Worm (Caenorhabditis elegans) whole organism, L4 larva: Measurements from ENCODE around the gene C45G9.2.

Source experiments
- D1046.2 ChIP-seq: fragments of 200-800 bp; sonication (Bioruptor generic); IDR thresholded peaks from 2 replicates; pipeline ENCODE4 v1.3.6; 2022; ENCODE audit warnings: missing genetic modification characterization, missing compliant biosample characterization
- R02D3.7 ChIP-seq: fragments of 150-350 bp; sonication (generic microtip); optimal IDR thresholded peaks from 3 replicates; lab custom pipeline; 2014; ENCODE audit warnings: missing biosample characterization, missing genetic modification characterization
- Y5F2A.4 ChIP-seq: fragments of 200-800 bp; sonication (Bioruptor generic); optimal IDR thresholded peaks from 2 replicates; lab custom pipeline; 2018; ENCODE audit warnings: mild to moderate bottlenecking, missing genetic modification characterization, missing compliant biosample characterization
- ZK337.2 ChIP-seq: fragments of 200-800 bp; sonication (Bioruptor generic); IDR thresholded peaks from 2 replicates; pipeline ENCODE4 v1.3.6; 2022; ENCODE audit warnings: missing genetic modification reagents, missing genetic modification characterization, missing compliant biosample characterization
- aha-1 ChIP-seq: fragments of 150-350 bp; peaks from one replicate; lab custom pipeline; 2014; ENCODE audit warnings: missing biosample characterization, missing genetic modification characterization
- ama-1 ChIP-seq: fragments of 150-350 bp; optimal IDR thresholded peaks from 2 replicates; lab custom pipeline; 2014; ENCODE audit warnings: inconsistent platforms, mixed read lengths
- arid-1 ChIP-seq: fragments of 200-800 bp; sonication (Bioruptor generic); conservative IDR thresholded peaks from 2 replicates; pipeline ENCODE4 v1.3.6; 2022; ENCODE audit warnings: missing genetic modification reagents, missing genetic modification characterization, missing compliant biosample characterization
- attf-4 ChIP-seq: sonication (generic microtip); optimal IDR thresholded peaks from 3 replicates; lab custom pipeline; 2017; ENCODE audit warnings: missing biosample characterization, missing genetic modification characterization
- ceh-82 ChIP-seq: sonication (generic microtip); optimal IDR thresholded peaks from 2 replicates; lab custom pipeline; 2017; ENCODE audit warnings: missing biosample characterization, missing genetic modification characterization
- cey-2 ChIP-seq: sonication (generic microtip); optimal IDR thresholded peaks from 3 replicates; lab custom pipeline; 2017; ENCODE audit warnings: missing genetic modification characterization, mild to moderate bottlenecking, missing compliant biosample characterization, antibody characterized with exemption, borderline replicate concordance; ENCODE audit not compliant: insufficient read depth
- daf-12 ChIP-seq: fragments of 150-350 bp; optimal IDR thresholded peaks from 2 replicates; lab custom pipeline; 2014; ENCODE audit warnings: missing biosample characterization, missing genetic modification reagents, missing genetic modification characterization
- daf-16 ChIP-seq, 3 experiments: sonication (generic microtip); optimal IDR thresholded peaks; 2 replicates each; lab custom pipeline; 2016 to 2017; ENCODE audit warnings: missing genetic modification characterization in 3 of 3, missing genetic modification reagents in 3 of 3, mild to moderate bottlenecking in 2 of 3, missing compliant biosample characterization in 2 of 3, missing biosample characterization in 1 of 3, moderate library complexity in 1 of 3
- dmd-6 ChIP-seq: fragments of 200-800 bp; sonication (Bioruptor generic); IDR thresholded peaks from 2 replicates; pipeline ENCODE4 v1.3.6; 2022; ENCODE audit warnings: missing genetic modification reagents, missing genetic modification characterization, missing compliant biosample characterization
- dmd-8 ChIP-seq: fragments of 200-800 bp; sonication (Bioruptor generic); IDR thresholded peaks from 2 replicates; pipeline ENCODE4 v1.3.6; 2022; ENCODE audit warnings: missing genetic modification characterization, missing compliant biosample characterization
- dpl-1 ChIP-seq: fragments of 150-350 bp; optimal IDR thresholded peaks from 2 replicates; lab custom pipeline; 2014; ENCODE audit warnings: missing biosample characterization, missing genetic modification reagents, missing genetic modification characterization
- dve-1 ChIP-seq: sonication (generic microtip); optimal IDR thresholded peaks from 2 replicates; lab custom pipeline; 2017; ENCODE audit warnings: antibody characterized with exemption, mild to moderate bottlenecking, missing genetic modification characterization, missing compliant biosample characterization; ENCODE audit not compliant: insufficient read depth
- hlh-30 ChIP-seq: sonication (generic microtip); optimal IDR thresholded peaks from 2 replicates; lab custom pipeline; 2017; ENCODE audit warnings: antibody characterized with exemption, mild to moderate bottlenecking, missing genetic modification characterization, missing compliant biosample characterization; ENCODE audit not compliant: insufficient read depth
- hmg-1.1 ChIP-seq: fragments of 200-800 bp; sonication (Bioruptor generic); IDR thresholded peaks from 2 replicates; pipeline ENCODE4 v1.3.6; 2022; ENCODE audit warnings: missing genetic modification reagents, missing genetic modification characterization, missing compliant biosample characterization
- lin-29 ChIP-seq: fragments of 200-800 bp; sonication (Bioruptor generic); IDR thresholded peaks from 2 replicates; pipeline ENCODE4 v1.3.6; 2022; ENCODE audit warnings: missing genetic modification reagents, missing genetic modification characterization, missing compliant biosample characterization
- lin-39 ChIP-seq: fragments of 150-350 bp; optimal IDR thresholded peaks from 2 replicates; lab custom pipeline; 2014; ENCODE audit warnings: missing biosample characterization, missing genetic modification reagents, missing genetic modification characterization
- lsy-2 ChIP-seq, 2 experiments: fragments of 150-350 bp in 1 of 2; sonication (generic microtip) in 1 of 2; optimal IDR thresholded peaks; 2 replicates each; lab custom pipeline; 2014 to 2017; ENCODE audit warnings: missing biosample characterization in 2 of 2, missing genetic modification characterization in 2 of 2
- madf-9 ChIP-seq: fragments of 200-800 bp; sonication (Bioruptor generic); conservative IDR thresholded peaks from 2 replicates; pipeline ENCODE4 v1.3.6; 2022; ENCODE audit warnings: missing genetic modification reagents, missing genetic modification characterization, missing compliant biosample characterization
- mxl-3 ChIP-seq: fragments of 200-800 bp; sonication (Bioruptor generic); optimal IDR thresholded peaks from 2 replicates; lab custom pipeline; 2018; ENCODE audit warnings: mild to moderate bottlenecking, missing genetic modification characterization, missing compliant biosample characterization
- nhr-11 ChIP-seq: fragments of 150-350 bp; optimal IDR thresholded peaks from 2 replicates; lab custom pipeline; 2014; ENCODE audit warnings: missing biosample characterization, missing genetic modification characterization
- nhr-111 ChIP-seq: fragments of 200-800 bp; sonication (Bioruptor generic); optimal IDR thresholded peaks from 2 replicates; lab custom pipeline; 2018; ENCODE audit warnings: mild to moderate bottlenecking, missing genetic modification characterization, missing compliant biosample characterization
- nhr-237 ChIP-seq: sonication (generic microtip); optimal IDR thresholded peaks from 2 replicates; lab custom pipeline; 2017; ENCODE audit warnings: missing biosample characterization, missing genetic modification characterization
- nhr-25 ChIP-seq: sonication (generic microtip); optimal IDR thresholded peaks from 2 replicates; lab custom pipeline; 2017; ENCODE audit warnings: missing genetic modification characterization, mild to moderate bottlenecking, missing compliant biosample characterization, antibody characterized with exemption, moderate library complexity, borderline replicate concordance; ENCODE audit not compliant: insufficient read depth
- nhr-42 ChIP-seq: fragments of 200-800 bp; sonication (Bioruptor generic); IDR thresholded peaks from 2 replicates; pipeline ENCODE4 v1.3.6; 2022; ENCODE audit warnings: missing genetic modification characterization, missing compliant biosample characterization
- nhr-48 ChIP-seq: sonication (generic microtip); optimal IDR thresholded peaks from 2 replicates; lab custom pipeline; 2016; ENCODE audit warnings: mild to moderate bottlenecking, missing genetic modification characterization, missing compliant biosample characterization
- pqm-1 ChIP-seq: sonication (generic microtip); optimal IDR thresholded peaks from 2 replicates; lab custom pipeline; 2017; ENCODE audit warnings: missing biosample characterization, missing genetic modification characterization
- rbr-2 ChIP-seq: sonication (generic microtip); optimal IDR thresholded peaks from 2 replicates; lab custom pipeline; 2016; ENCODE audit warnings: missing genotype, missing genetic modification characterization, missing compliant biosample characterization
- set-16 ChIP-seq: fragments of 200-800 bp; sonication (Bioruptor generic); IDR thresholded peaks from 2 replicates; pipeline ENCODE4 v1.3.6; 2022; ENCODE audit warnings: missing genetic modification reagents, missing genetic modification characterization, missing compliant biosample characterization
- skn-1 ChIP-seq: fragments of 150-350 bp; optimal IDR thresholded peaks from 2 replicates; lab custom pipeline; 2014; ENCODE audit warnings: missing biosample characterization, missing genetic modification characterization
- snpc-1.2 ChIP-seq: fragments of 200-800 bp; sonication (Bioruptor generic); IDR thresholded peaks from 2 replicates; pipeline ENCODE4 v1.3.6; 2022; ENCODE audit warnings: missing genetic modification reagents, missing genetic modification characterization, missing compliant biosample characterization
- spr-1 ChIP-seq: sonication (generic microtip); optimal IDR thresholded peaks from 2 replicates; lab custom pipeline; 2016; ENCODE audit warnings: mild to moderate bottlenecking, missing genetic modification characterization, missing compliant biosample characterization
- spr-3 ChIP-seq: fragments of 200-800 bp; sonication (Bioruptor generic); optimal IDR thresholded peaks from 2 replicates; lab custom pipeline; 2018; ENCODE audit warnings: mild to moderate bottlenecking, missing genetic modification characterization, missing compliant biosample characterization
- tag-97 ChIP-seq: fragments of 200-800 bp; sonication (Bioruptor generic); IDR thresholded peaks from 2 replicates; pipeline ENCODE4 v1.3.6; 2022; ENCODE audit warnings: missing genetic modification characterization, missing compliant biosample characterization
- unc-130 ChIP-seq: sonication (generic microtip); optimal IDR thresholded peaks from 2 replicates; lab custom pipeline; 2016; ENCODE audit warnings: missing genetic modification reagents, missing genetic modification characterization, missing compliant biosample characterization
- unc-62 ChIP-seq, 3 experiments: fragments of 150-350 bp in 1 of 3; sonication (generic microtip); optimal IDR thresholded peaks in 2 of 3; peaks in 1 of 3; 1 replicate in 1 of 3; 2 replicates in 2 of 3; lab custom pipeline; 2014 to 2017; ENCODE audit warnings: missing biosample characterization in 3 of 3, missing genetic modification characterization in 3 of 3, missing genetic modification reagents in 3 of 3, missing genotype in 1 of 3
- vab-7 ChIP-seq: fragments of 200-800 bp; sonication (Bioruptor generic); IDR thresholded peaks from 2 replicates; pipeline ENCODE4 v1.3.6; 2022; ENCODE audit warnings: missing genetic modification reagents, missing genetic modification characterization, missing compliant biosample characterization
- zag-1 ChIP-seq: fragments of 150-350 bp; optimal IDR thresholded peaks from 2 replicates; lab custom pipeline; 2014; ENCODE audit warnings: missing biosample characterization, missing genetic modification characterization
- zfp-2 ChIP-seq: sonication (generic microtip); optimal IDR thresholded peaks from 2 replicates; lab custom pipeline; 2016; ENCODE audit warnings: mild to moderate bottlenecking, missing genetic modification characterization, missing compliant biosample characterization
- zfp-3 ChIP-seq: fragments of 200-800 bp; sonication (Bioruptor generic); conservative IDR thresholded peaks from 2 replicates; pipeline ENCODE4 v1.3.6; 2022; ENCODE audit warnings: missing genetic modification reagents, missing genetic modification characterization, missing compliant biosample characterization
- zip-2 ChIP-seq: fragments of 150-350 bp; optimal IDR thresholded peaks from 2 replicates; lab custom pipeline; 2014; ENCODE audit warnings: missing biosample characterization, missing genetic modification characterization
- ztf-7 ChIP-seq: fragments of 150-350 bp; optimal IDR thresholded peaks from 2 replicates; lab custom pipeline; 2014; ENCODE audit warnings: missing biosample characterization, missing genetic modification characterization

C45G9.2 gene

DNA sequence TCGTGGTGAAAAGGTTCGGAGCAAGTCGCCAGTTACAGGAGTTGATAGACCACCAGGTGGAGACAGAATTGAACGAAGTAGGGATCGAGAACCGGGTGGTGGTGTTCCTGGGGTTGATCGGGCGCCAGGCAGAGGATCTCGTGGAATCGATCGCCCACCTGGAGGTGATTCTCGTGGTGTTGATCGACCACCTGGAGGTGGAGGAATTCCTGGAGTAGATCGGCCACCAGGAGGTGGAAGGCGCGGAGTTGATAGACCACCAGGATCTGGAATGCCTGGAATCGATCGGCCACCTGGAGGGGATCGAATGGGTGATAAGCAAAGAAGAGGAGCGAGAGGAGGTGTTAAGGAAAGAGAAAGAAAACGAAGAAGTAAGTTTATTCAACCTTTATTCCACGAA is 36.6 kb downstream of the C45G9.2 start:
- TF ChIP-seq vab-7 (GFP tag; lab: Robert Waterston, UW) (no peak), ama-1 (lab: Kevin White, UChicago) (no peak), set-16 (GFP tag; lab: Robert Waterston, UW) (peak; percentile 87), nhr-111 (no peak), dmd-8 (0 out of 2 replicates have a peak, but pooled peaks have one; percentile 45)

DNA sequence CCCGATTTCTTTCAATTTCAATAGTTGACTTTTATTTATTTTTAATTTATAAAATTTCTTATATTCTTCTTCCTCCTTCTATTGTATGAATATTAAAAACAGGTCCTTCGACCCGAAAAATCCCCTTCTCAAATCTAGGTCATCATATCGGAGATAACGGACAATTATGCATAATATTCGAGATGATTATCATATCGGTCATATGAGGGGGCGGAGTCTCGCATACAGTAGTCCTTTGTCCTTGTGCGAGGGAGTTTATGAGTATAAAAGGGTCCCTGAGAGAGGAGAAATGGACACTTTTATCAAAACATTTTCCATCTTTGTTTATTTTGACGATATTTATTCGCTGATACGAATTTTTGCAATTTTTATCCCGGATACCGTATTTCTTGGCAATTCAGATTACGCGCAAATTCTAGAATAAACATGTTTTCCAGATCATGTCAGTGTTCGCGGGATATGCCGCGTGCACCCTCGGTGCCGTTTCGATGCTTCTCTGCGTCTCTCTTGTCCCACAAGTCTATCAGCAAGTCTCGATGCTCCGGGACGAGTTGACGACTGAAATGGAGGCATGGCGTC is 38.1 kb downstream of the C45G9.2 start, which contains the start of gene dpy-17:
TSS of gene dpy-17 (plus strand) at position 438 of the 579 bp plus-strand sequence.
- TF ChIP-seq aha-1 (no peak), zfp-2 (tag; lab: Kevin White, UChicago) (no peak), dmd-6 (GFP tag; lab: Robert Waterston, UW) (no peak), rbr-2 (tag; lab: Kevin White, UChicago) (no peak), spr-1 (tag; lab: Kevin White, UChicago) (no peak), daf-12 (tag; lab: Kevin White, UChicago) (no peak), madf-9 (no peak), zag-1 (tag; lab: Kevin White, UChicago) (no peak), cey-2 (tag; lab: Kevin White, UChicago) (no peak), nhr-48 (tag; lab: Kevin White, UChicago) (no peak), dpl-1 (no peak), D1046.2 (no peak)

DNA sequence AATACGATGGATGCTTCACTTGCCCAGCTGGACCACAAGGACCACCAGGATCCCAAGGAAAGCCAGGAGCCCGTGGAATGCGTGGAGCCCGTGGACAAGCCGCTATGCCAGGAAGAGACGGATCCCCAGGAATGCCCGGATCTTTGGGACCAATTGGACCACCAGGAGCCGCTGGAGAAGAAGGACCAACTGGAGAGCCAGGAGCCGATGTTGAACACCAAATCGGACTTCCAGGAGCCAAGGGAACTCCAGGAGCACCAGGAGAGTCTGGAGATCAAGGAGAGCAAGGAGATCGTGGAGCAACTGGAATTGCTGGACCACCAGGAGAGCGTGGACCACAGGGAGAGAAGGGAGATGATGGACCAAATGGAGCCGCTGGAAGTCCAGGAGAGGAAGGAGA is 39.1 kb downstream of the C45G9.2 start:
- peak; percentile 89 for TF ChIP-seq set-16 (GFP tag; lab: Robert Waterston, UW)
- TF ChIP-seq ZK337.2 (GFP tag; lab: Robert Waterston, UW), result no peak
- TF ChIP-seq unc-130 (GFP tag; lab: Kevin White, UChicago), result no peak
- no peak for TF ChIP-seq arid-1
- no peak for TF ChIP-seq aha-1

DNA sequence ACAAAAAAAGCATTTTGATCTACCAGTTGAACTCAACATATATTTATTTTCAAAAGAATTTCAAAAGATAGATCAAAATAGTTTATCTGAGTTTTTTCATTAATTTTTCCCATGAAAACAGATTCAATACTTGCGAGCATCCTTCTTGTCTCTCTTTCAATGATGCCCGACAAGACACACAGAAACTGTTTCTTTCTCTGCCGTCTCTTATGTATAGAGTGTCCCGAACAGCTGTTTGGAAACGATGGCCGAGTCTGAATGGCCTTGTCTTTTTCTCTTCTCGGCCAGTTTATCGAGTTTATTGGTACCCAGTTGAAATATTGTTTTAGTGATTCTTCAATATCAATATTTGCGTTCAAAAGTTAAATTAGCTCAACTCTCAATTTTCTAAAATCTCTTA is 39.9 kb downstream of the C45G9.2 start:
- TF ChIP-seq ztf-7 (no peak), nhr-42 (GFP tag; lab: Robert Waterston, UW) (no peak), zip-2 (tag; lab: Kevin White, UChicago) (no peak), nhr-25 (tag; lab: Kevin White, UChicago) (no peak), zfp-3 (GFP tag; lab: Robert Waterston, UW) (no peak), spr-3 (GFP tag; lab: Kevin White, UChicago) (no peak), Y5F2A.4 (GFP tag; lab: Kevin White, UChicago) (no peak), lsy-2 (tag; optimal IDR thresholded peaks at IDR 0.05; lab: Kevin White, UChicago) (peak in 1 of 2 experiments; percentile 75), daf-16 (GFP tag; optimal IDR thresholded peaks at IDR 0.05; lab: Kevin White, UChicago) (peak in 1 of 2 experiments; percentile 43), daf-16 (tag; optimal IDR thresholded peaks at IDR 0.05; lab: Kevin White, UChicago) (peak; percentile 24), R02D3.7 (tag; lab: Kevin White, UChicago) (no peak), pqm-1 (tag; lab: Kevin White, UChicago) (peak; percentile 13), nhr-11 (no peak), nhr-237 (tag; lab: Kevin White, UChicago) (no peak), hlh-30 (tag; lab: Kevin White, UChicago) (peak; percentile 31), hmg-1.1 (GFP tag; lab: Robert Waterston, UW) (0 out of 2 replicates have a peak, but pooled peaks have one; percentile 53), mxl-3 (GFP tag; lab: Kevin White, UChicago) (peak; percentile 48), attf-4 (tag; lab: Kevin White, UChicago) (no peak), madf-9 (no peak), skn-1 (tag; lab: Kevin White, UChicago) (no peak), lin-39 (no peak), tag-97 (no peak), unc-62 (GFP tag; optimal IDR thresholded peaks at IDR 0.05 in 1 of 2; lab: Kevin White, UChicago) (peak in 1 of 2 experiments; percentile 28), unc-62 (tag; optimal IDR thresholded peaks at IDR 0.05; lab: Kevin White, UChicago) (no peak), ceh-82 (tag; lab: Kevin White, UChicago) (no peak), lin-29 (GFP tag; lab: Robert Waterston, UW) (no peak), unc-130 (GFP tag; lab: Kevin White, UChicago) (peak; percentile 24), dve-1 (tag; lab: Kevin White, UChicago) (peak; percentile 39), snpc-1.2 (no peak)
